Fruit fly (Drosophila melanogaster) whole organism, embryonic: ENCODE measurements around the gene CG31224.

ENCODE experiments used
- Asciz ChIP-seq: fragments of 200-800 bp; sonication (Bioruptor generic); optimal IDR thresholded peaks from 2 replicates; lab custom pipeline; 2017; ENCODE audit warnings: missing biosample characterization, mild to moderate bottlenecking, missing genetic modification characterization, missing genetic modification reagents
- Awh ChIP-seq: fragments of 200-800 bp; sonication (Bioruptor generic); IDR thresholded peaks from 2 replicates; pipeline ENCODE4, ENCODE4 v1.3.6; 2022; ENCODE audit warnings: missing biosample characterization, missing genetic modification characterization
- CG10565 ChIP-seq: fragments of 200-800 bp; sonication (Bioruptor generic); optimal IDR thresholded peaks from 3 replicates; lab custom pipeline; 2016; ENCODE audit warnings: missing biosample characterization, mild to moderate bottlenecking, missing genetic modification characterization
- CG11504 ChIP-seq: fragments of 200-800 bp; sonication (Bioruptor generic); optimal IDR thresholded peaks from 3 replicates; lab custom pipeline; 2019; ENCODE audit warnings: missing biosample characterization, mild to moderate bottlenecking, missing genetic modification characterization, moderate library complexity
- CG11560 ChIP-seq: fragments of 200-800 bp; sonication (Bioruptor generic); IDR thresholded peaks from 3 replicates; pipeline ENCODE4 v1.3.6; 2022; ENCODE audit warnings: missing biosample characterization, missing genetic modification characterization
- CG13894 ChIP-seq: fragments of 200-800 bp; sonication (Bioruptor generic); optimal IDR thresholded peaks from 3 replicates; lab custom pipeline; 2018; ENCODE audit warnings: missing biosample characterization, mild to moderate bottlenecking, missing genetic modification characterization, moderate library complexity
- CG14965 ChIP-seq: fragments of 200-800 bp; sonication (Bioruptor generic); optimal IDR thresholded peaks from 2 replicates; lab custom pipeline; 2016; ENCODE audit warnings: missing biosample characterization, missing genetic modification characterization, borderline replicate concordance
- CG15073 ChIP-seq: fragments of 200-800 bp; sonication (Bioruptor generic); optimal IDR thresholded peaks from 2 replicates; lab custom pipeline; 2016; ENCODE audit warnings: missing biosample characterization, missing genetic modification characterization
- CG15601 ChIP-seq: fragments of 200-800 bp; sonication (Bioruptor generic); optimal IDR thresholded peaks from 3 replicates; lab custom pipeline; 2019; ENCODE audit warnings: missing biosample characterization, mild to moderate bottlenecking, missing genetic modification characterization, moderate library complexity
- CG17328 ChIP-seq: fragments of 200-800 bp; sonication (Bioruptor generic); IDR thresholded peaks from 2 replicates; pipeline ENCODE4 v1.3.6; 2022; ENCODE audit warnings: missing biosample characterization, missing genetic modification characterization
- CG17385 ChIP-seq: fragments of 200-800 bp; sonication (Bioruptor generic); optimal IDR thresholded peaks from 3 replicates; lab custom pipeline; 2018; ENCODE audit warnings: missing biosample characterization, mild to moderate bottlenecking, missing genetic modification characterization
- CG18764 ChIP-seq: fragments of 200-800 bp; sonication (Bioruptor generic); optimal IDR thresholded peaks from 3 replicates; lab custom pipeline; 2016; ENCODE audit warnings: missing biosample characterization, missing genetic modification characterization
- CG30431 ChIP-seq: fragments of 200-800 bp; sonication (Bioruptor generic); optimal IDR thresholded peaks from 2 replicates; lab custom pipeline; 2017; ENCODE audit warnings: missing biosample characterization, missing genetic modification characterization
- CG42726 ChIP-seq: fragments of 200-800 bp; sonication (Bioruptor generic); IDR thresholded peaks from 2 replicates; pipeline ENCODE4 v1.3.6; 2022; ENCODE audit warnings: missing biosample characterization, missing genetic modification characterization; ENCODE audit not compliant: partially characterized antibody
- CG4707 ChIP-seq: fragments of 200-800 bp; sonication (Bioruptor generic); optimal IDR thresholded peaks from 2 replicates; lab custom pipeline; 2018; ENCODE audit warnings: missing biosample characterization, mild to moderate bottlenecking, missing genetic modification characterization, moderate library complexity
- CG8290 ChIP-seq, 3 experiments: fragments of 200-800 bp; sonication (Bioruptor generic); optimal IDR thresholded peaks; 2 replicates each; lab custom pipeline; 2016 to 2019; ENCODE audit warnings: missing biosample characterization in 3 of 3, missing genetic modification characterization in 3 of 3, mild to moderate bottlenecking in 2 of 3, moderate library complexity in 1 of 3
- CG8924 ChIP-seq: fragments of 200-800 bp; optimal IDR thresholded peaks from 3 replicates; lab custom pipeline; 2019; ENCODE audit warnings: missing biosample characterization, mild to moderate bottlenecking, missing genetic modification characterization, moderate library complexity
- CG9609 ChIP-seq: fragments of 200-800 bp; sonication (Bioruptor generic); optimal IDR thresholded peaks from 3 replicates; lab custom pipeline; 2016; ENCODE audit warnings: missing biosample characterization, missing genetic modification characterization
- D ChIP-seq, 2 experiments: fragments of 200-800 bp in 1 of 2; fragments of >200 bp in 1 of 2; sonication (Bioruptor generic) in 1 of 2; optimal IDR thresholded peaks; 2 replicates in 1 of 2; 3 replicates in 1 of 2; lab custom pipeline; 2017; ENCODE audit warnings: mild to moderate bottlenecking in 1 of 2, missing biosample characterization in 1 of 2, missing genetic modification characterization in 1 of 2, missing genetic modification reagents in 1 of 2
- Ets65A ChIP-seq: fragments of 200-800 bp; sonication (Bioruptor generic); peaks from one replicate; lab custom pipeline; 2016; ENCODE audit warnings: missing biosample characterization, missing genetic modification characterization
- HLH4C ChIP-seq: fragments of 200-800 bp; sonication (Bioruptor generic); IDR thresholded peaks from 3 replicates; pipeline ENCODE4 v1.3.6; 2022; ENCODE audit warnings: missing biosample characterization, missing genetic modification characterization; ENCODE audit not compliant: partially characterized antibody
- Hr78 ChIP-seq, 2 experiments: fragments of 200-800 bp in 1 of 2; fragments of >200 bp in 1 of 2; sonication (Bioruptor generic) in 1 of 2; optimal IDR thresholded peaks; 2 replicates each; lab custom pipeline; 2017 to 2019; ENCODE audit warnings: missing biosample characterization in 2 of 2, missing genetic modification characterization in 2 of 2, mild to moderate bottlenecking in 1 of 2, moderate library complexity in 1 of 2
- Kr ChIP-seq: fragments of 200-800 bp; sonication (Bioruptor generic); optimal IDR thresholded peaks from 2 replicates; lab custom pipeline; 2017; ENCODE audit warnings: missing biosample characterization, mild to moderate bottlenecking, missing genetic modification characterization
- Med ChIP-seq: fragments of 200-800 bp; sonication (Bioruptor generic); peaks from one replicate; lab custom pipeline; 2016; ENCODE audit warnings: missing biosample characterization, missing genetic modification characterization, mild to moderate bottlenecking, inconsistent platforms, moderate library complexity
- ab ChIP-seq: fragments of 200-800 bp; sonication (Bioruptor generic); optimal IDR thresholded peaks from 2 replicates; lab custom pipeline; 2016; ENCODE audit warnings: missing biosample characterization, missing genetic modification characterization
- al ChIP-seq: fragments of 200-800 bp; sonication (Bioruptor generic); IDR thresholded peaks from 2 replicates; pipeline ENCODE4 v1.3.6; 2022; ENCODE audit warnings: missing biosample characterization, missing genetic modification characterization
- ara ChIP-seq: fragments of 200-800 bp; sonication (Bioruptor generic); IDR thresholded peaks from 2 replicates; pipeline ENCODE4 v1.3.6; 2022; ENCODE audit warnings: missing biosample characterization, missing genetic modification characterization
- chif ChIP-seq, 2 experiments: fragments of 200-800 bp; sonication (Bioruptor generic); optimal IDR thresholded peaks; 3 replicates each; lab custom pipeline; 2016; ENCODE audit warnings: missing biosample characterization in 2 of 2, missing genetic modification characterization in 2 of 2
- ci ChIP-seq: fragments of 200-800 bp; sonication (Bioruptor generic); IDR thresholded peaks from 3 replicates; pipeline ENCODE4 v1.3.6; 2022; ENCODE audit warnings: missing biosample characterization, missing genetic modification characterization
- emc ChIP-seq: fragments of 200-800 bp; sonication (Bioruptor generic); optimal IDR thresholded peaks from 2 replicates; lab custom pipeline; 2016; ENCODE audit warnings: missing biosample characterization, missing genetic modification characterization
- gcm ChIP-seq: fragments of 200-800 bp; sonication (Bioruptor generic); optimal IDR thresholded peaks from 2 replicates; lab custom pipeline; 2019; ENCODE audit warnings: missing biosample characterization, mild to moderate bottlenecking, missing genetic modification characterization, moderate library complexity
- insv ChIP-seq, 2 experiments: fragments of 200-800 bp; sonication (Bioruptor generic); optimal IDR thresholded peaks; 3 replicates each; lab custom pipeline; 2016 to 2018; ENCODE audit warnings: missing biosample characterization in 2 of 2, missing genetic modification characterization in 2 of 2
- jumu ChIP-seq: fragments of 200-800 bp; sonication (Bioruptor generic); optimal IDR thresholded peaks from 3 replicates; lab custom pipeline; 2016; ENCODE audit warnings: missing biosample characterization, missing genetic modification characterization
- nom ChIP-seq: fragments of 200-800 bp; sonication (Bioruptor generic); optimal IDR thresholded peaks from 2 replicates; lab custom pipeline; 2017; ENCODE audit warnings: missing biosample characterization, missing genetic modification characterization, mild to moderate bottlenecking, moderate library complexity, missing genetic modification reagents
- odd ChIP-seq: fragments of 200-800 bp; sonication (Bioruptor generic); optimal IDR thresholded peaks from 2 replicates; lab custom pipeline; 2017; ENCODE audit warnings: missing biosample characterization, mild to moderate bottlenecking, missing genetic modification characterization
- phol ChIP-seq: fragments of 200-800 bp; sonication (Bioruptor generic); optimal IDR thresholded peaks from 3 replicates; lab custom pipeline; 2018; ENCODE audit warnings: missing biosample characterization, mild to moderate bottlenecking, missing genetic modification characterization, moderate library complexity
- pros ChIP-seq: fragments of 200-800 bp; sonication (Bioruptor generic); optimal IDR thresholded peaks from 3 replicates; lab custom pipeline; 2019; ENCODE audit warnings: missing biosample characterization, mild to moderate bottlenecking, missing genetic modification characterization, moderate library complexity
- row ChIP-seq: fragments of 200-800 bp; sonication (Bioruptor generic); IDR thresholded peaks from 3 replicates; pipeline ENCODE4 v1.3.6; 2022; ENCODE audit warnings: missing biosample characterization, missing genetic modification characterization
- sisA ChIP-seq: fragments of 200-800 bp; sonication (Bioruptor generic); IDR thresholded peaks from 2 replicates; pipeline ENCODE4 v1.3.6; 2022; ENCODE audit warnings: missing biosample characterization, missing genetic modification characterization
- tll ChIP-seq, 2 experiments: fragments of 200-800 bp in 1 of 2; fragments of >200 bp in 1 of 2; sonication (Bioruptor generic) in 1 of 2; optimal IDR thresholded peaks; 2 replicates each; lab custom pipeline; 2017 to 2019; ENCODE audit warnings: missing biosample characterization in 2 of 2, missing genetic modification characterization in 2 of 2, mild to moderate bottlenecking in 1 of 2, moderate library complexity in 1 of 2
- tna ChIP-seq: fragments of 200-800 bp; sonication (Bioruptor generic); IDR thresholded peaks from 2 replicates; pipeline ENCODE4 v1.3.6; 2022; ENCODE audit warnings: missing biosample characterization, missing genetic modification characterization; ENCODE audit not compliant: partially characterized antibody
- toy ChIP-seq: fragments of 200-800 bp; sonication (Bioruptor generic); IDR thresholded peaks from 2 replicates; pipeline ENCODE4 v1.3.6; 2022; ENCODE audit warnings: missing biosample characterization, missing genetic modification characterization
- z ChIP-seq: fragments of 200-800 bp; sonication (Bioruptor generic); IDR thresholded peaks from 3 replicates; pipeline ENCODE4 v1.3.6; 2022; ENCODE audit warnings: missing biosample characterization, missing genetic modification characterization

Gene CG31224

DNA sequence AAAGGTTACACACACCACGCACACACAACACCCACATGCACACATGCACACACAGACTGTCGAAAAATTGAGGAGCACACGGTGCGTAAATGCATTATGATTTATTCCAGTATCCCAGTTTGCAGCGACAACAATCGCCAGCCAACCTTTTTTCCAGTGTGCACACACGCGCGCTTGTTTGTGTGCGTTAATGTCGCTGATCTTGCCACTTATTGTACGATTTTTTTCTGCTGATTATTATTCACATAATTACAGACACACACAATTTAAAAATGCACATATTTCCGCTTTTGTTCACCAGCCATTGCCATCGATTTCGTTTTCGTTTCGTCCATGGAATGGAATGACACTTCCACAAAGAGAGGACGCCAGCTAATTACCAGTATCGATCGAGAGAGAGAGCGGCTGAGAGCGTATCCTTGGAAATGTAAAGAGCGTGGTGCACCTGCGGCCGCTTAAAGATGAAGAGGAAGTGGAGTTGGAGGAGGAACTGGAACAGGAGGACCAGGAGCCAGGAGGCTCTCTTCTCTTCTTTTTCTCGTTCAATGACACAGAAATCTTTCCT lies 647 bp downstream of the CG31224 start (continued):
- TF ChIP-seq Kr = no peak
- no peak for TF ChIP-seq CG17385 (GFP tag; lab: Kevin White, UChicago)
- TF ChIP-seq Med (GFP tag; lab: Kevin White, UChicago) = no peak
- TF ChIP-seq ci (GFP tag; lab: Robert Waterston, UW) = 0 out of 3 replicates have a peak, but pooled peaks have one; percentile 34
- no peak for TF ChIP-seq toy (GFP tag; lab: Robert Waterston, UW)
- TF ChIP-seq CG9609 (GFP tag; lab: Kevin White, UChicago) = no peak
- TF ChIP-seq D (optimal IDR thresholded peaks at IDR 0.05; lab: Kevin White, UChicago) = peak; percentile 4
- TF ChIP-seq D (GFP tag; optimal IDR thresholded peaks at IDR 0.05; lab: Kevin White, UChicago) = no peak
- no peak for TF ChIP-seq ab (GFP tag; lab: Kevin White, UChicago)
- no peak for TF ChIP-seq ara (GFP tag; lab: Robert Waterston, UW)
- no peak for TF ChIP-seq CG8290 (GFP tag; optimal IDR thresholded peaks at IDR 0.05; lab: Kevin White, UChicago)
- no peak for TF ChIP-seq CG8290 (tag; optimal IDR thresholded peaks at IDR 0.05; lab: Kevin White, UChicago)
- no peak for TF ChIP-seq tll (GFP tag; optimal IDR thresholded peaks at IDR 0.05; lab: Kevin White, UChicago)
- no peak for TF ChIP-seq CG15073 (GFP tag; lab: Kevin White, UChicago)
- TF ChIP-seq odd (GFP tag; lab: Kevin White, UChicago) = no peak
- TF ChIP-seq Awh (GFP tag; lab: Robert Waterston, UW) = no peak
- TF ChIP-seq Asciz (GFP tag; lab: Kevin White, UChicago) = no peak
- no peak for TF ChIP-seq CG10565
- no peak for TF ChIP-seq emc
- TF ChIP-seq chif (GFP tag; optimal IDR thresholded peaks at IDR 0.05; lab: Kevin White, UChicago) = no peak
- TF ChIP-seq CG42726 (GFP tag; lab: Robert Waterston, UW) = no peak
- no peak for TF ChIP-seq row (GFP tag; lab: Robert Waterston, UW)
- TF ChIP-seq al = no peak
- no peak for TF ChIP-seq tna (GFP tag; lab: Robert Waterston, UW)
- no peak for TF ChIP-seq CG18764 (GFP tag; lab: Kevin White, UChicago)
- TF ChIP-seq CG30431 (GFP tag; lab: Kevin White, UChicago) = no peak
- TF ChIP-seq jumu (GFP tag; lab: Kevin White, UChicago) = no peak
- no peak for TF ChIP-seq CG14965 (GFP tag; lab: Kevin White, UChicago)
- TF ChIP-seq CG11504 = no peak
- no peak for TF ChIP-seq CG8924 (tag; lab: Kevin White, UChicago)
- TF ChIP-seq gcm (GFP tag; lab: Kevin White, UChicago) = no peak
- no peak for TF ChIP-seq pros (GFP tag; lab: Kevin White, UChicago)

DNA sequence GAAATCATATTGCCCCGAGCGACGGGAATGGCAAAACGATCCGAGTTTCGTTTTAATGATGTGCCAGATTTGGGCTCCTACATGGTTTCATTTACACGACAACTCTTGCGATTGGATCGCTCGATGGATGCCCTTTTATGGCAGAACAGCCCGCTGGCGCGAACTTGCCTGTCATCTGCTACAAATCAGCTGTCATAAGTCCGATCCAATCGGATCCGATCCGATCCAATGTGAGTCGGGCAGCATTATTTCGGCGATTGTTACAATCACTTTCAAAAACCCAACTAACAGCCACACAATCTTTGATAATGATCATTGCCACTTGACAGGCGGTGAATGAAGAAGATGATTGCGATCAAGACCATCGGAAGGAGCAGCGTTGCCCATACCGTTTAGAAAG lies 15.5 kb downstream of the CG31224 start:
- TF ChIP-seq CG4707 (GFP tag; lab: Kevin White, UChicago) (no peak), Hr78 (GFP tag; optimal IDR thresholded peaks at IDR 0.05; lab: Kevin White, UChicago) (no peak), Ets65A (GFP tag; lab: Kevin White, UChicago) (peak; percentile 63), CG13894 (tag; lab: Kevin White, UChicago) (peak; percentile 95)
- TF ChIP-seq, all 482 proteins: peak for 2

DNA sequence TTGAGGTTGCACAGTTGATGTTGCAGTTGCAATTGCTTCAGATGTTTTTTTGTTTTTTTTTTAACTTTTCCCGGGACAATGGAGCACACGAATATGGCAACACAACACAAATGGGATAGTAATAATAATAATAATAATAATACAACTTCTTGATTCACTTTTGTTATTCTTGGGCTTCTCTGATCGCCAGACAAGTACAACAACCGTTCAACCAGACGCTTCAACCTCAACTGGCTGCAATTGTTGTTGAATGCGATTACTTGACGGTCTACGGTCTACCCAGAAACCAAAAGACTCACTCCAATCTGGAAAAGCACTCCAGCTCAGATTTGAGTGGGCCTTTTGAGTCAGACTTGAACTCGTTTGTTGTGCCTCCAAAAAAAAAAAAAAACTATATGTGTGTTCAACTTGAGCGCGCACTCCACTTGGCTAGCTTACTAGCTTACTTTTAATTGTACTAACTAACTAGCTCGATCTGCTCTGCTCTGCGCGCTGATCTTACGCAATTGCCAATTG lies 17.8 kb downstream of the CG31224 start, which contains the start of gene CG14301:
Gene CG14301 (minus strand): TSS at position 216 of the 516 bp plus-strand sequence.
- no peak for TF ChIP-seq phol (tag; lab: Kevin White, UChicago)
- 0 out of 3 replicates have a peak, but pooled peaks have one; percentile 22 for TF ChIP-seq HLH4C (GFP tag; lab: Robert Waterston, UW)
- peak; percentile 96 for TF ChIP-seq z (GFP tag; lab: Robert Waterston, UW)
- no peak for TF ChIP-seq insv (GFP tag; optimal IDR thresholded peaks at IDR 0.05; lab: Kevin White, UChicago)
- TF ChIP-seq nom (GFP tag; lab: Kevin White, UChicago) = peak; percentile 55
- no peak for TF ChIP-seq Awh (GFP tag; lab: Robert Waterston, UW)
- TF ChIP-seq CG17328 (GFP tag; lab: Robert Waterston, UW) = no peak
- TF ChIP-seq CG15601 (tag; lab: Kevin White, UChicago) = peak; percentile 95
- no peak for TF ChIP-seq sisA (GFP tag; lab: Robert Waterston, UW)
- TF ChIP-seq CG11560 (tag; lab: Robert Waterston, UW) = no peak
